Worm (Caenorhabditis elegans) whole organism, L4/young adult: ENCODE measurements around the gene sto-4.

Source experiments
- W03F9.2 ChIP-seq: fragments of 150-350 bp; optimal IDR thresholded peaks from 2 replicates; lab custom pipeline; 2014; ENCODE audit warnings: missing biosample characterization, missing genetic modification characterization
- dao-5 ChIP-seq: sonication (generic microtip); optimal IDR thresholded peaks from 2 replicates; lab custom pipeline; 2016; ENCODE audit warnings: missing genotype, missing genetic modification characterization, moderate library complexity, missing compliant biosample characterization
- him-1 ChIP-seq: sonication (generic microtip); optimal IDR thresholded peaks from 2 replicates; lab custom pipeline; 2016; ENCODE audit warnings: missing genotype, missing genetic modification reagents, missing genetic modification characterization, missing compliant biosample characterization

ce11 chrX:11679211-11679977, 35.5 kb downstream of the sto-4 start:
- TF ChIP-seq dao-5 (no peak), him-1 (tag; lab: Kevin White, UChicago) (no peak), W03F9.2 (tag; lab: Kevin White, UChicago) (no peak)
